Worm (Caenorhabditis elegans): ENCODE data around the gene ZK370.4.
A peak's percentile ranks its signal among the peaks of the same experiment; 100 is the strongest.

ZK370.4 gene

DNA sequence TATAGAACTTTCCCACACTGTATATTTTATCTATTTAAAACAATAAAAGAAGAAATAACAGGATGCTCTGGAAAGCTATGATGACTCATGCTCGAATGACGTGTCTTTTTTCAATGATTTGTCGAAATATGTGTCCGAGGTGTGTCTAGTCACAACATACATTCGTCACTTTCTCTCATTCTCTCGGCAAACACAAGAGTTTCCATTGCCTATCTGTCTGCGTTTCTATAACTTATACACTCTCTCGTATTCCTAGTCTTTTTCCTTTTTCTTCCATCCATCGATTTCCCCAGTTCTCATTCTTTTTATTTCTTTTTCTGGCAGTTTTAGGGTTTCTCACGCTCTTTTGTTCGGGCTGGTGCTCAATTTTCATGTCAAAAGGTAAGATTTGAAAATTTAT is 34.5 kb downstream of the ZK370.4 start (continued):
- no peak for TF ChIP-seq mel-28 (tag; optimal IDR thresholded peaks at IDR 0.05; ENCODE audit: borderline replicate concordance)

DNA sequence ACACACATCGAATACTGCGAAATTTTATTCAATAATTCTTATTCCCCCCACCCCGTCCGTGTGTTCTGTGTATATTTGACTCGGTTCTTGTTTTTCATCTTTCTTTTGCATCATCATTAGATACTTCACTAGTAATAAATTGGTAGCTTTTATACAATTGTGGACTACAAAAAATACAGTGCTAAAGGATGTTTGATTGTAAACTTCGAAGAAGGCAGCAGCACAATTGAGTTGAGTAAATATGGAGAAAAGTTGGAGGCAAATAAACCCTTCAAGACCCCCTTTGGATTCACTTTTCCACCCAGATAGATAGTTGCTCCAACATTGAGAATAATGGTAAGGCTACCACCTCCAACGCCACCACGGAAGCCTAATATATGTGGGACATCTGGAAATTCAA is 37.9 kb downstream of the ZK370.4 start, which contains the start of gene B0303.7:
Gene B0303.7, plus strand, starts transcription at position 301 of the 400 bp plus-strand sequence.
- TF ChIP-seq madf-10 (tag; optimal IDR thresholded peaks at IDR 0.05) (no peak), C06A6.2 (GFP tag; conservative IDR thresholded peaks at IDR 0.05) (no peak), K11D2.4 (GFP tag; IDR thresholded peaks at IDR 0.05) (no peak), zim-3 (tag; optimal IDR thresholded peaks at IDR 0.05) (no peak)

DNA sequence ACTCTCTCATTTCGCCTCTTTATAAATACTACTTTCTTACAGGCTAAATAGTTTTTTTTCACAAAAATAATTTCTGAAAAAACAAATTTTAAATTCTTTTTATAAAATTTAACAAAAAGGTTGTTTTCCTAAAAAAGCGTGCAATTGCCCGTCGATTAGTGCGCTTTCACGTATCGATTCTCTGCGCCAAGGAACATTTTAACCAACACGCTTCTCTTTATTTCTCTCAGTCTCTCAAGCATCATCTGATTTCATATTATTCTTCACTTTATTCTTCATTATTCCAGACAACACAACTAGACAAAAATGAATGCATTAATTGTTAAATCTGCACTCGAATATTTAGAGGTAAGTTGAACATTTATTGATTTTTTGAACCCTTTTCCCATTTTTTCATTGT is 41.6 kb downstream of the ZK370.4 start, which contains the start of gene B0303.4:
Gene B0303.4, plus strand, starts transcription at position 196 of the 400 bp plus-strand sequence.
- TF ChIP-seq lin-35 (GFP tag; optimal IDR thresholded peaks at IDR 0.05) (peak in 1 of 3 experiments; percentile 51), nhr-27 (tag; optimal IDR thresholded peaks at IDR 0.05) (no peak), hmg-1.2 (GFP tag; IDR thresholded peaks at IDR 0.05) (peak; percentile 38; the same call in 1 of the 2 replicates), Y95B8A.8 (GFP tag; IDR thresholded peaks at IDR 0.05) (no peak), nhr-80 (tag; optimal IDR thresholded peaks at IDR 0.05) (peak; percentile 24), pbrm-1 (GFP tag; IDR thresholded peaks at IDR 0.05) (no peak), cebp-1 (GFP tag; IDR thresholded peaks at IDR 0.05) (no peak), cebp-1 (tag; optimal IDR thresholded peaks at IDR 0.05) (peak; percentile 36), attf-5 (GFP tag; optimal IDR thresholded peaks at IDR 0.05) (peak; percentile 70), ceh-91 (GFP tag; IDR thresholded peaks at IDR 0.05) (no peak)

DNA sequence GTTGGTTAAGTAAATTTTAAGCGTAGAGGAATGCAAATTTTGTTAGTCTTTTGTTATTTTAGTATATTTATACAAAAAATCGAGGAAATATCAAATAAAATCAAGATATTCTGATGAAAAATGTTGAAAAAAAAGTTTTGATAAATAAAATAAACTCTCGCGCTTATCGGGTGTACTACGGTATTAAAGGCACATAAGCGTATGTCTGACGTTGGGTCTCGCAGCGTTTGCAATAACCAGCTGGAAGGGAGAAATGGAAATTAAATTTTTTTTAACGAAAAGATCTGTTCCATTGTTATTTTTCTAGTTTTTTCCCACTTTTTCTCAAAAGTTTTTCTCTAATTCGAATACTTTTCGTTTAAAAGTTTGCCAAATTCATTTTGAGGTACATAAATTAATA is 42.1 kb downstream of the ZK370.4 start:
- TF ChIP-seq lin-54 (GFP tag; optimal IDR thresholded peaks at IDR 0.05): peak; percentile 26
- TF ChIP-seq rcor-1 (GFP tag; IDR thresholded peaks at IDR 0.05): 0 out of 2 replicates have a peak, but pooled peaks have one; percentile 13
- TF ChIP-seq D2030.7 (GFP tag; IDR thresholded peaks at IDR 0.05): peak; percentile 52; the same call in 1 of the 2 replicates
- TF ChIP-seq xnd-1 (tag; optimal IDR thresholded peaks at IDR 0.05): peak; percentile 80
- no peak for TF ChIP-seq lir-1 (GFP tag; conservative IDR thresholded peaks at IDR 0.05)
- peak; percentile 78 for TF ChIP-seq efl-1 (GFP tag; optimal IDR thresholded peaks at IDR 0.05)
- no peak for TF ChIP-seq ceh-40 (GFP tag; IDR thresholded peaks at IDR 0.05)
- peak; percentile 92 for TF ChIP-seq madf-6 (GFP tag; IDR thresholded peaks at IDR 0.05)
- no peak for TF ChIP-seq F55B11.4 (tag; optimal IDR thresholded peaks at IDR 0.05; ENCODE audit: borderline replicate concordance, insufficient read depth)
- TF ChIP-seq Y53G8AR.9 (GFP tag; conservative IDR thresholded peaks at IDR 0.05): no peak
- peak; percentile 88 for TF ChIP-seq lsl-1 (GFP tag; optimal IDR thresholded peaks at IDR 0.05)
- TF ChIP-seq F33H1.4 (GFP tag; IDR thresholded peaks at IDR 0.05): peak; percentile 87
- peak; percentile 16 for TF ChIP-seq snpc-4 (GFP tag; optimal IDR thresholded peaks at IDR 0.05)
- TF ChIP-seq snpc-4 (tag; optimal IDR thresholded peaks at IDR 0.05): peak in 1 of 4 experiments; percentile 1
- peak; percentile 22 for TF ChIP-seq snpc-1.3 (tag; optimal IDR thresholded peaks at IDR 0.05; ENCODE audit: insufficient read depth)
- peak; percentile 27; the same call in 1 of the 2 replicates for TF ChIP-seq ceh-91 (GFP tag; IDR thresholded peaks at IDR 0.05)
- peak; percentile 82 for TF ChIP-seq madf-8 (GFP tag; conservative IDR thresholded peaks at IDR 0.05)

DNA sequence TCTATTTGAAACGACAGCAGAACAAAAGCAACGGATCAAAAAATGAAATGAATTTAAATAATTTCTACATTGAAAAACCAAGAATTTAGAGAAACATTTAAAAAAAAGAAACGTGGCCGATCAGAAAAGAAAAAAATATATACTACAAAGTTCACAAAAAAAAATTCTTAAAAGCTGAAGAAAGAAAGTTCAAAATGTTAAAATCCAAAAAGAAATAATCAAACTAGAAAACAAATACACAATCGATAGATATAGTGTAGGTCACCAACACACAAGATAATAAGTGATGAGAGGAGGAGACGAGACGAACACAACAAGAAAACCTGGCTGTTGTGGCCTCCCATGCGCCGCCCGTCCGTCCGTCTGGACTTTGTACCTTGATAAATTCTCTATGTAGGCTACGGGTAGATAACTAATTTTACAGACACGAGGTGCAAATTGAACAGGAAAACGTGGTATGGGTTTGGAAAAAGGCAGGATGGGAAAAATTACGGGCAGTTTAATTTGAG is 42.7 kb downstream of the ZK370.4 start, which contains the start of gene hadb-1:
Gene hadb-1, minus strand, starts transcription at position 51 of the 509 bp plus-strand sequence.
- TF ChIP-seq lsy-27 (tag; optimal IDR thresholded peaks at IDR 0.05; ENCODE audit: borderline replicate concordance, insufficient read depth) (no peak), ztf-18 (tag; optimal IDR thresholded peaks at IDR 0.05) (no peak), nhr-80 (tag; optimal IDR thresholded peaks at IDR 0.05) (peak; percentile 56), attf-5 (GFP tag; optimal IDR thresholded peaks at IDR 0.05) (peak; percentile 12), zim-3 (tag; optimal IDR thresholded peaks at IDR 0.05) (no peak), F22D6.2 (tag; optimal IDR thresholded peaks at IDR 0.05) (no peak), F55B11.4 (tag; optimal IDR thresholded peaks at IDR 0.05; ENCODE audit: borderline replicate concordance, insufficient read depth) (no peak), lir-1 (GFP tag; conservative IDR thresholded peaks at IDR 0.05) (0 out of 2 replicates have a peak, but pooled peaks have one; percentile 7), ceh-100 (GFP tag; IDR thresholded peaks at IDR 0.05) (no peak), hrde-1 (tag; optimal IDR thresholded peaks at IDR 0.05; ENCODE audit: borderline replicate concordance) (no peak), ceh-91 (GFP tag; IDR thresholded peaks at IDR 0.05) (no peak), sea-2 (GFP tag; IDR thresholded peaks at IDR 0.05) (no peak), gei-17 (GFP tag; optimal IDR thresholded peaks at IDR 0.05) (no peak), F49E8.2 (tag; optimal IDR thresholded peaks at IDR 0.05; ENCODE audit: insufficient read depth) (no peak), madf-10 (tag; optimal IDR thresholded peaks at IDR 0.05) (no peak), cebp-2 (GFP tag; IDR thresholded peaks at IDR 0.05) (no peak)

Measured in whole organism, young adult.